Worm (Caenorhabditis elegans) whole organism, L4 larva: Measurements from ENCODE around the gene sra-27.

ENCODE experiments used
- F10B5.3 ChIP-seq: sonication (generic microtip); optimal IDR thresholded peaks from 2 replicates; lab custom pipeline; 2016; ENCODE audit warnings: mild to moderate bottlenecking, missing genetic modification characterization, missing compliant biosample characterization
- F44E2.7 ChIP-seq: fragments of 200-800 bp; sonication (Bioruptor generic); IDR thresholded peaks from 2 replicates; pipeline ENCODE4 v2.1.2; 2022; ENCODE audit warnings: missing genetic modification characterization, missing compliant biosample characterization
- R02D3.7 ChIP-seq: fragments of 150-350 bp; sonication (generic microtip); optimal IDR thresholded peaks from 3 replicates; lab custom pipeline; 2014; ENCODE audit warnings: missing biosample characterization, missing genetic modification characterization
- Y48G9A.11 ChIP-seq: fragments of 200-800 bp; sonication (Bioruptor generic); IDR thresholded peaks from 2 replicates; pipeline ENCODE4 v1.3.6; 2022; ENCODE audit warnings: missing genetic modification reagents, missing genetic modification characterization, missing compliant biosample characterization
- ZK546.5 ChIP-seq, 2 experiments: sonication (generic microtip); optimal IDR thresholded peaks; 2 replicates each; lab custom pipeline; 2017; ENCODE audit warnings: missing biosample characterization in 2 of 2, missing genetic modification characterization in 2 of 2
- ceh-62 ChIP-seq: sonication (generic microtip); optimal IDR thresholded peaks from 2 replicates; lab custom pipeline; 2017; ENCODE audit warnings: missing biosample characterization, missing genetic modification characterization
- ceh-82 ChIP-seq: sonication (generic microtip); optimal IDR thresholded peaks from 2 replicates; lab custom pipeline; 2017; ENCODE audit warnings: missing biosample characterization, missing genetic modification characterization
- gei-8 ChIP-seq: fragments of 200-800 bp; sonication (Bioruptor generic); optimal IDR thresholded peaks from 2 replicates; lab custom pipeline; 2018; ENCODE audit warnings: mild to moderate bottlenecking, missing genetic modification characterization, missing compliant biosample characterization
- lsy-2 ChIP-seq, 2 experiments: fragments of 150-350 bp in 1 of 2; sonication (generic microtip) in 1 of 2; optimal IDR thresholded peaks; 2 replicates each; lab custom pipeline; 2014 to 2017; ENCODE audit warnings: missing biosample characterization in 2 of 2, missing genetic modification characterization in 2 of 2
- nhr-11 ChIP-seq: fragments of 150-350 bp; optimal IDR thresholded peaks from 2 replicates; lab custom pipeline; 2014; ENCODE audit warnings: missing biosample characterization, missing genetic modification characterization
- nhr-237 ChIP-seq: sonication (generic microtip); optimal IDR thresholded peaks from 2 replicates; lab custom pipeline; 2017; ENCODE audit warnings: missing biosample characterization, missing genetic modification characterization
- skn-1 ChIP-seq: fragments of 150-350 bp; optimal IDR thresholded peaks from 2 replicates; lab custom pipeline; 2014; ENCODE audit warnings: missing biosample characterization, missing genetic modification characterization
- unc-62 ChIP-seq, 3 experiments: fragments of 150-350 bp in 1 of 3; sonication (generic microtip); optimal IDR thresholded peaks in 2 of 3; peaks in 1 of 3; 1 replicate in 1 of 3; 2 replicates in 2 of 3; lab custom pipeline; 2014 to 2017; ENCODE audit warnings: missing biosample characterization in 3 of 3, missing genetic modification characterization in 3 of 3, missing genetic modification reagents in 3 of 3, missing genotype in 1 of 3
- zip-11 ChIP-seq: fragments of 200-800 bp; sonication (Bioruptor generic); IDR thresholded peaks from 2 replicates; pipeline ENCODE4 v1.3.6; 2022; ENCODE audit warnings: missing genetic modification characterization, missing compliant biosample characterization

ce11 chrII:6588605-6589292 lies 19.9 kb downstream of the sra-27 start, which contains the start of gene icd-1:
- no peak for TF ChIP-seq skn-1 (tag; lab: Kevin White, UChicago)
- TF ChIP-seq nhr-237 (tag; lab: Kevin White, UChicago), result peak; percentile 18
- TF ChIP-seq R02D3.7 (tag; lab: Kevin White, UChicago), result peak; percentile 10
- TF ChIP-seq F44E2.7, result no peak
- peak; percentile 59 for TF ChIP-seq gei-8 (GFP tag; lab: Kevin White, UChicago)
- TF ChIP-seq zip-11 (GFP tag; lab: Robert Waterston, UW), result no peak
- peak in 1 of 2 experiments; percentile 51 for TF ChIP-seq ZK546.5 (tag; optimal IDR thresholded peaks at IDR 0.05; lab: Kevin White, UChicago)
- TF ChIP-seq lsy-2 (tag; optimal IDR thresholded peaks at IDR 0.05; lab: Kevin White, UChicago), result peak; percentile 91 to 95
- TF ChIP-seq Y48G9A.11 (GFP tag; lab: Robert Waterston, UW), result peak; percentile 73
- peak in 1 of 2 experiments; percentile 98 for TF ChIP-seq unc-62 (GFP tag; optimal IDR thresholded peaks at IDR 0.05 in 1 of 2; lab: Kevin White, UChicago)
- TF ChIP-seq unc-62 (tag; optimal IDR thresholded peaks at IDR 0.05; lab: Kevin White, UChicago), result no peak
- TF ChIP-seq ceh-82 (tag; lab: Kevin White, UChicago), result no peak
- TF ChIP-seq ceh-62 (tag; lab: Kevin White, UChicago), result no peak
- TF ChIP-seq F10B5.3, result peak; percentile 69
- TF ChIP-seq nhr-11, result peak; percentile 95
